Fruit fly (Drosophila melanogaster) whole organism, wandering third instar larva: ENCODE measurements around the gene ovm.

Source experiments
- Abd-B ChIP-seq: fragments of >200 bp; optimal IDR thresholded peaks from 2 replicates; lab custom pipeline; 2017; ENCODE audit warnings: missing biosample characterization, missing genetic modification characterization
- CG32264 ChIP-seq: fragments of 200-800 bp; sonication (Bioruptor generic); optimal IDR thresholded peaks from 2 replicates; lab custom pipeline; 2016; ENCODE audit warnings: missing biosample characterization, missing genetic modification characterization
- CG9705 ChIP-seq: fragments of 200-800 bp; sonication (Bioruptor generic); optimal IDR thresholded peaks from 2 replicates; lab custom pipeline; 2018; ENCODE audit warnings: missing biosample characterization, mild to moderate bottlenecking, missing genetic modification characterization
- CrebA ChIP-seq: fragments of 200-800 bp; sonication (Bioruptor generic); optimal IDR thresholded peaks from 2 replicates; lab custom pipeline; 2016; ENCODE audit warnings: missing biosample characterization, mild to moderate bottlenecking, missing genetic modification characterization, borderline replicate concordance
- Dfd ChIP-seq: fragments of >200 bp; optimal IDR thresholded peaks from 2 replicates; lab custom pipeline; 2017; ENCODE audit warnings: missing biosample characterization, missing genetic modification characterization
- Dif ChIP-seq: fragments of 200-275, 200-300 bp; sonication (Bioruptor generic); optimal IDR thresholded peaks from 2 replicates; lab custom pipeline; 2018; ENCODE audit warnings: missing biosample characterization, missing genetic modification characterization; ENCODE audit not compliant: partially characterized antibody
- GATAd ChIP-seq: sonication (Bioruptor generic); optimal IDR thresholded peaks from 2 replicates; lab custom pipeline; 2016; ENCODE audit warnings: missing biosample characterization, missing genetic modification characterization
- HLH106 ChIP-seq: fragments of 200-800 bp; optimal IDR thresholded peaks from 3 replicates; lab custom pipeline; 2019; ENCODE audit warnings: missing biosample characterization, mild to moderate bottlenecking, missing genetic modification characterization, moderate library complexity
- Hnf4 ChIP-seq: fragments of 200-800 bp; sonication (Bioruptor generic); optimal IDR thresholded peaks from 2 replicates; lab custom pipeline; 2016; ENCODE audit warnings: missing biosample characterization, mild to moderate bottlenecking, missing genetic modification characterization
- Hr78 ChIP-seq: fragments of >200 bp; optimal IDR thresholded peaks from 2 replicates; lab custom pipeline; 2017; ENCODE audit warnings: missing biosample characterization, missing genetic modification characterization
- Hr83 ChIP-seq: fragments of 200-300 bp; sonication (Bioruptor generic); optimal IDR thresholded peaks from 2 replicates; lab custom pipeline; 2016; ENCODE audit warnings: missing biosample characterization, mild to moderate bottlenecking, missing genetic modification characterization, moderate library complexity; ENCODE audit not compliant: poor library complexity, severe bottlenecking
- Jra ChIP-seq: sonication (Bioruptor generic); optimal IDR thresholded peaks from 2 replicates; lab custom pipeline; 2016; ENCODE audit warnings: missing biosample characterization, missing genetic modification characterization
- Mio ChIP-seq: sonication (Bioruptor generic); optimal IDR thresholded peaks from 2 replicates; lab custom pipeline; 2016; ENCODE audit warnings: missing biosample characterization, missing genetic modification characterization
- Myc ChIP-seq: fragments of >200 bp; optimal IDR thresholded peaks from 2 replicates; lab custom pipeline; 2017
- N ChIP-seq: fragments of >200 bp; optimal IDR thresholded peaks from 2 replicates; lab custom pipeline; 2018; ENCODE audit warnings: missing biosample characterization, missing external identifiers, missing genetic modification characterization
- OdsH ChIP-seq: fragments of 200-800 bp; sonication (Bioruptor generic); optimal IDR thresholded peaks from 2 replicates; lab custom pipeline; 2016; ENCODE audit warnings: missing biosample characterization, mild to moderate bottlenecking, missing genetic modification characterization
- Rel ChIP-seq, 2 experiments: fragments of 200-800 bp; sonication (Bioruptor generic) in 1 of 2; optimal IDR thresholded peaks; 2 replicates in 1 of 2; 3 replicates in 1 of 2; lab custom pipeline; 2016 to 2019; ENCODE audit warnings: mild to moderate bottlenecking in 2 of 2, missing biosample characterization in 2 of 2, missing genetic modification characterization in 2 of 2, moderate library complexity in 1 of 2
- Sp1 ChIP-seq: fragments of 200-800 bp; sonication (Bioruptor generic); optimal IDR thresholded peaks from 3 replicates; lab custom pipeline; 2019; ENCODE audit warnings: missing biosample characterization, mild to moderate bottlenecking, missing genetic modification characterization, moderate library complexity
- Vsx2 ChIP-seq: fragments of 200-300, 225-300 bp; sonication (Bioruptor generic); optimal IDR thresholded peaks from 2 replicates; lab custom pipeline; 2018; ENCODE audit warnings: missing biosample characterization, missing genetic modification characterization; ENCODE audit not compliant: partially characterized antibody
- br ChIP-seq: fragments of 200-800 bp; sonication (Bioruptor generic); optimal IDR thresholded peaks from 2 replicates; lab custom pipeline; 2016; ENCODE audit warnings: missing biosample characterization, missing genetic modification characterization
- brk ChIP-seq: fragments of 200-800 bp; sonication (Bioruptor generic); optimal IDR thresholded peaks from 2 replicates; lab custom pipeline; 2016; ENCODE audit warnings: missing biosample characterization, mild to moderate bottlenecking, missing genetic modification characterization
- dl ChIP-seq, 2 experiments: fragments of 175-275, 200-275 bp in 1 of 2; fragments of 200-275 bp in 1 of 2; sonication (Bioruptor generic); optimal IDR thresholded peaks; lab custom pipeline; 2018; ENCODE audit warnings: mild to moderate bottlenecking in 2 of 2, missing biosample characterization in 2 of 2, missing genetic modification characterization in 2 of 2, moderate library complexity in 2 of 2; ENCODE audit not compliant: partially characterized antibody in 2 of 2, insufficient read depth in 1 of 2
- dmrt93B ChIP-seq: fragments of 200-800 bp; sonication (Bioruptor generic); optimal IDR thresholded peaks from 2 replicates; lab custom pipeline; 2018; ENCODE audit warnings: missing biosample characterization, mild to moderate bottlenecking, missing genetic modification characterization
- dsf ChIP-seq: sonication (Bioruptor generic); optimal IDR thresholded peaks from 2 replicates; lab custom pipeline; 2016; ENCODE audit warnings: missing biosample characterization, missing genetic modification characterization, borderline replicate concordance
- ey ChIP-seq: fragments of 200-800 bp; sonication (Bioruptor generic); optimal IDR thresholded peaks from 2 replicates; lab custom pipeline; 2016; ENCODE audit warnings: missing biosample characterization, missing genetic modification characterization
- foxo ChIP-seq, 2 experiments: fragments of 200-800 bp; sonication (Bioruptor generic); optimal IDR thresholded peaks; 2 replicates in 1 of 2; 3 replicates in 1 of 2; lab custom pipeline; 2016 to 2017; ENCODE audit warnings: missing biosample characterization in 2 of 2, missing genetic modification characterization in 2 of 2
- fru ChIP-seq: fragments of 200-800 bp; sonication (Bioruptor generic); optimal IDR thresholded peaks from 3 replicates; lab custom pipeline; 2016; ENCODE audit warnings: missing biosample characterization, mild to moderate bottlenecking, missing genetic modification characterization
- h ChIP-seq: fragments of 200-800 bp; sonication (Bioruptor generic); optimal IDR thresholded peaks from 3 replicates; lab custom pipeline; 2016; ENCODE audit warnings: missing biosample characterization, mild to moderate bottlenecking, missing genetic modification characterization
- jim ChIP-seq: fragments of 175-275, 200-325 bp; sonication (Bioruptor generic); optimal IDR thresholded peaks from 2 replicates; lab custom pipeline; 2016; ENCODE audit warnings: missing biosample characterization, mild to moderate bottlenecking, missing genetic modification characterization
- lola ChIP-seq: fragments of >200 bp; optimal IDR thresholded peaks from 2 replicates; lab custom pipeline; 2017; ENCODE audit warnings: missing biosample characterization, missing genetic modification characterization
- pan ChIP-seq: fragments of >200 bp; optimal IDR thresholded peaks from 2 replicates; lab custom pipeline; 2017
- psq ChIP-seq: fragments of 200-800 bp; sonication (Bioruptor generic); optimal IDR thresholded peaks from 3 replicates; lab custom pipeline; 2017; ENCODE audit warnings: missing biosample characterization, mild to moderate bottlenecking, missing genetic modification characterization, moderate library complexity
- rgr ChIP-seq: fragments of 200-800 bp; sonication (Bioruptor generic); optimal IDR thresholded peaks from 3 replicates; lab custom pipeline; 2016; ENCODE audit warnings: missing biosample characterization, mild to moderate bottlenecking, missing genetic modification characterization
- sage ChIP-seq: fragments of 200-800 bp; sonication (Bioruptor generic); optimal IDR thresholded peaks from 2 replicates; lab custom pipeline; 2016; ENCODE audit warnings: missing biosample characterization, mild to moderate bottlenecking, missing genetic modification characterization
- sv ChIP-seq: fragments of 200-800 bp; sonication (Bioruptor generic); optimal IDR thresholded peaks from 3 replicates; lab custom pipeline; 2016; ENCODE audit warnings: missing biosample characterization, missing genetic modification characterization
- tai ChIP-seq: sonication (Bioruptor generic); optimal IDR thresholded peaks from 2 replicates; lab custom pipeline; 2016; ENCODE audit warnings: missing biosample characterization, missing genetic modification characterization
- usp ChIP-seq: fragments of >200 bp; optimal IDR thresholded peaks from 2 replicates; lab custom pipeline; 2017; ENCODE audit warnings: missing biosample characterization, missing genetic modification characterization
- woc ChIP-seq: sonication (Bioruptor generic); optimal IDR thresholded peaks from 2 replicates; lab custom pipeline; 2016; ENCODE audit warnings: missing biosample characterization, mild to moderate bottlenecking, missing genetic modification characterization

Gene ovm

dm6 chr2L:138063-138462 is 2.7 kb downstream of the ovm start:
- TF ChIP-seq N (GFP tag; lab: Kevin White, UChicago) (peak; percentile 2), HLH106 (tag; lab: Kevin White, UChicago) (peak; percentile 1), sv (no peak), Myc (lab: Kevin White, UChicago) (peak; percentile 16)

- TF ChIP-seq Dfd (no peak), psq (no peak), Sp1 (GFP tag; lab: Kevin White, UChicago) (peak; percentile 55), OdsH (peak; percentile 36), dsf (GFP tag; lab: Kevin White, UChicago) (no peak), GATAd (no peak), CrebA (no peak), Hr83 (GFP tag; lab: Kevin White, UChicago) (peak; percentile 19), jim (GFP tag; lab: Kevin White, UChicago) (no peak), Jra (GFP tag; lab: Kevin White, UChicago) (no peak), dmrt93B (GFP tag; lab: Kevin White, UChicago) (no peak), ey (GFP tag; lab: Kevin White, UChicago) (no peak), usp (GFP tag; lab: Kevin White, UChicago) (no peak), woc (GFP tag; lab: Kevin White, UChicago) (no peak), Myc (lab: Kevin White, UChicago) (no peak), foxo (GFP tag; optimal IDR thresholded peaks at IDR 0.05; lab: Kevin White, UChicago) (no peak), CG32264 (GFP tag; lab: Kevin White, UChicago) (no peak), Hr78 (GFP tag; lab: Kevin White, UChicago) (no peak), fru (GFP tag; lab: Kevin White, UChicago) (no peak), Dif (GFP tag; lab: Kevin White, UChicago) (no peak), brk (peak; percentile 29), br (peak; percentile 18), N (GFP tag; lab: Kevin White, UChicago) (no peak), lola (GFP tag; lab: Kevin White, UChicago) (no peak), dl (GFP tag; optimal IDR thresholded peaks at IDR 0.05; lab: Kevin White, UChicago; ENCODE audit: insufficient read depth in 1 of 2, partially characterized antibody in 2 of 2) (no peak), h (GFP tag; lab: Kevin White, UChicago) (peak; percentile 14), Vsx2 (GFP tag; lab: Kevin White, UChicago) (no peak), Rel (GFP tag; optimal IDR thresholded peaks at IDR 0.05; lab: Kevin White, UChicago) (peak; percentile 7), Rel (tag; optimal IDR thresholded peaks at IDR 0.05; lab: Kevin White, UChicago) (peak; percentile 94), tai (GFP tag; lab: Kevin White, UChicago) (peak; percentile 69), rgr (GFP tag; lab: Kevin White, UChicago) (peak; percentile 16), Abd-B (GFP tag; lab: Kevin White, UChicago) (no peak), Hnf4 (GFP tag; lab: Kevin White, UChicago) (peak; percentile 23), Mio (GFP tag; lab: Kevin White, UChicago) (no peak), CG9705 (GFP tag; lab: Kevin White, UChicago) (peak; percentile 5), HLH106 (tag; lab: Kevin White, UChicago) (no peak), pan (no peak), sage (GFP tag; lab: Kevin White, UChicago) (peak; percentile 29), sv (no peak)
- TF ChIP-seq, all 38 proteins: peak for 12
These were observed 3.8 kb downstream of the ovm start for dm6 chr2L:136747-137709.
